Worm (Caenorhabditis elegans) whole organism, young adult: ENCODE data around the gene pals-31.

ENCODE experiments used
- B0019.2 ChIP-seq: fragments of 200-800 bp; sonication (Bioruptor generic); conservative IDR thresholded peaks from 2 replicates; pipeline ENCODE4 v1.3.6; 2022; ENCODE audit warnings: missing genetic modification reagents, missing genetic modification characterization, missing compliant biosample characterization
- B0261.1 ChIP-seq: sonication (generic microtip); optimal IDR thresholded peaks from 2 replicates; lab custom pipeline; 2016; ENCODE audit warnings: mild to moderate bottlenecking, missing genetic modification characterization, moderate library complexity, missing compliant biosample characterization
- F10E7.11 ChIP-seq: sonication (generic microtip); optimal IDR thresholded peaks from 2 replicates; lab custom pipeline; 2017; ENCODE audit warnings: mild to moderate bottlenecking, missing genetic modification characterization, moderate library complexity, missing compliant biosample characterization
- F22D6.2 ChIP-seq: sonication (generic microtip); optimal IDR thresholded peaks from 2 replicates; lab custom pipeline; 2016; ENCODE audit warnings: mild to moderate bottlenecking, missing genetic modification characterization, missing compliant biosample characterization
- F37B4.10 ChIP-seq: fragments of 200-800 bp; sonication (Bioruptor generic); IDR thresholded peaks from 2 replicates; pipeline ENCODE4 v1.3.6; 2022; ENCODE audit warnings: missing genetic modification characterization, missing compliant biosample characterization
- F39B2.1 ChIP-seq: fragments of 200-800 bp; sonication (Bioruptor generic); IDR thresholded peaks from 2 replicates; pipeline ENCODE4 v1.3.6; 2022; ENCODE audit warnings: missing genetic modification reagents, missing genetic modification characterization, missing compliant biosample characterization
- F49E8.2 ChIP-seq: sonication (generic microtip); optimal IDR thresholded peaks from 3 replicates; lab custom pipeline; 2017; ENCODE audit warnings: missing genetic modification characterization, mild to moderate bottlenecking, missing compliant biosample characterization, antibody characterized with exemption, moderate library complexity; ENCODE audit not compliant: insufficient read depth
- F57C9.4 ChIP-seq: sonication (generic microtip); optimal IDR thresholded peaks from 2 replicates; lab custom pipeline; 2017; ENCODE audit warnings: mild to moderate bottlenecking, missing genetic modification characterization, missing compliant biosample characterization
- T07F8.4 ChIP-seq: sonication (generic microtip); optimal IDR thresholded peaks from 2 replicates; lab custom pipeline; 2016; ENCODE audit warnings: mild to moderate bottlenecking, missing genetic modification characterization, moderate library complexity, missing compliant biosample characterization
- Y53G8AR.9 ChIP-seq: fragments of 200-800 bp; sonication (Bioruptor generic); conservative IDR thresholded peaks from 2 replicates; pipeline ENCODE4 v1.3.6; 2022; ENCODE audit warnings: missing genetic modification reagents, missing genetic modification characterization, missing compliant biosample characterization
- Y56A3A.18 ChIP-seq: fragments of 200-800 bp; sonication (Bioruptor generic); IDR thresholded peaks from 2 replicates; pipeline ENCODE4 v1.3.6; 2022; ENCODE audit warnings: missing genetic modification reagents, missing genetic modification characterization, missing compliant biosample characterization
- Y67H2A.10 ChIP-seq: fragments of 200-800 bp; sonication (Bioruptor generic); conservative IDR thresholded peaks from 2 replicates; pipeline ENCODE4 v1.3.6; 2022; ENCODE audit warnings: missing genetic modification reagents, missing genetic modification characterization, missing compliant biosample characterization
- Y79H2A.3 ChIP-seq: fragments of 200-800 bp; sonication (Bioruptor generic); conservative IDR thresholded peaks from 2 replicates; pipeline ENCODE4 v1.3.6; 2022; ENCODE audit warnings: missing genetic modification reagents, missing genetic modification characterization, missing compliant biosample characterization
- ama-1 ChIP-seq, 3 experiments: fragments of 150-350 bp in 1 of 3; sonication (generic microtip) in 2 of 3; optimal IDR thresholded peaks; 2 replicates each; lab custom pipeline; 2014 to 2018; ENCODE audit warnings: missing biosample characterization in 2 of 3, missing genetic modification characterization in 2 of 3, missing genetic modification reagents in 2 of 3
- athp-1 ChIP-seq: sonication (generic microtip); optimal IDR thresholded peaks from 2 replicates; lab custom pipeline; 2017; ENCODE audit warnings: mild to moderate bottlenecking, missing genetic modification characterization, missing compliant biosample characterization
- attf-3 ChIP-seq: fragments of 200-800 bp; sonication (Bioruptor generic); conservative IDR thresholded peaks from 2 replicates; pipeline ENCODE4 v1.3.6; 2022; ENCODE audit warnings: missing genetic modification reagents, missing genetic modification characterization, missing compliant biosample characterization
- bed-2 ChIP-seq: fragments of 200-800 bp; sonication (Bioruptor generic); IDR thresholded peaks from 2 replicates; pipeline ENCODE4 v1.3.6; 2022; ENCODE audit warnings: missing genetic modification reagents, missing genetic modification characterization, missing compliant biosample characterization
- ceh-58 ChIP-seq: fragments of 200-800 bp; sonication (Bioruptor generic); IDR thresholded peaks from 2 replicates; pipeline ENCODE4 v1.3.6; 2022; ENCODE audit warnings: missing genetic modification characterization, missing compliant biosample characterization
- ceh-79 ChIP-seq: sonication (generic microtip); optimal IDR thresholded peaks from 2 replicates; lab custom pipeline; 2017; ENCODE audit warnings: mild to moderate bottlenecking, missing genetic modification characterization, missing compliant biosample characterization
- dpff-1 ChIP-seq: sonication (generic microtip); optimal IDR thresholded peaks from 2 replicates; lab custom pipeline; 2017; ENCODE audit warnings: mild to moderate bottlenecking, missing genetic modification characterization, missing compliant biosample characterization
- egrh-3 ChIP-seq: fragments of 200-800 bp; sonication (Bioruptor generic); IDR thresholded peaks from 2 replicates; pipeline ENCODE4 v1.3.6; 2022; ENCODE audit warnings: missing genetic modification reagents, missing genetic modification characterization, missing compliant biosample characterization
- ekl-4 ChIP-seq: fragments of 200-800 bp; sonication (Bioruptor generic); IDR thresholded peaks from 2 replicates; pipeline ENCODE4 v1.3.6; 2022; ENCODE audit warnings: missing genetic modification reagents, missing genetic modification characterization, missing compliant biosample characterization
- fkh-3 ChIP-seq: sonication (generic microtip); optimal IDR thresholded peaks from 2 replicates; lab custom pipeline; 2016; ENCODE audit warnings: mild to moderate bottlenecking, missing genetic modification characterization, missing compliant biosample characterization
- hmg-1.2 ChIP-seq: fragments of 200-800 bp; sonication (Bioruptor generic); IDR thresholded peaks from 2 replicates; pipeline ENCODE4 v1.3.6; 2022; ENCODE audit warnings: missing genetic modification reagents, missing genetic modification characterization, missing compliant biosample characterization
- let-526 ChIP-seq: fragments of 200-800 bp; sonication (Bioruptor generic); IDR thresholded peaks from 2 replicates; pipeline ENCODE4 v1.3.6; 2022; ENCODE audit warnings: missing genetic modification reagents, missing genetic modification characterization, missing compliant biosample characterization
- madf-10 ChIP-seq: sonication (generic microtip); optimal IDR thresholded peaks from 2 replicates; lab custom pipeline; 2016; ENCODE audit warnings: mild to moderate bottlenecking, missing genetic modification characterization, missing compliant biosample characterization
- madf-3 ChIP-seq: fragments of 200-800 bp; sonication (Bioruptor generic); IDR thresholded peaks from 2 replicates; pipeline ENCODE4 v1.3.6; 2022; ENCODE audit warnings: missing genetic modification reagents, missing genetic modification characterization, missing compliant biosample characterization
- nfya-1 ChIP-seq: sonication (generic microtip); optimal IDR thresholded peaks from 2 replicates; lab custom pipeline; 2017; ENCODE audit warnings: antibody characterized with exemption, missing compliant biosample characterization, missing genetic modification characterization, borderline replicate concordance; ENCODE audit not compliant: insufficient read depth
- nfya-2 ChIP-seq: fragments of 200-800 bp; sonication (Bioruptor generic); IDR thresholded peaks from 2 replicates; pipeline ENCODE4 v1.3.6; 2022; ENCODE audit warnings: missing genetic modification reagents, missing genetic modification characterization, missing compliant biosample characterization
- nhr-80 ChIP-seq: sonication (generic microtip); optimal IDR thresholded peaks from 2 replicates; lab custom pipeline; 2016; ENCODE audit warnings: missing genetic modification characterization, missing compliant biosample characterization
- rpc-1 ChIP-seq, 2 experiments: fragments of 150-350 bp in 1 of 2; sonication (generic microtip) in 1 of 2; optimal IDR thresholded peaks; 2 replicates each; lab custom pipeline; 2014 to 2018; ENCODE audit warnings: missing biosample characterization in 1 of 2, missing genetic modification characterization in 1 of 2, missing genetic modification reagents in 1 of 2, missing genotype in 1 of 2
- sdz-38 ChIP-seq: sonication (generic microtip); optimal IDR thresholded peaks from 2 replicates; lab custom pipeline; 2016; ENCODE audit warnings: missing genotype, missing genetic modification characterization, missing compliant biosample characterization
- sea-2 ChIP-seq: fragments of 200-800 bp; sonication (Bioruptor generic); IDR thresholded peaks from 2 replicates; pipeline ENCODE4 v1.3.6; 2022; ENCODE audit warnings: missing genetic modification characterization, missing compliant biosample characterization
- tbp1 ChIP-seq: fragments of 200-800 bp; sonication (Bioruptor generic); optimal IDR thresholded peaks from 2 replicates; lab custom pipeline; 2018; ENCODE audit warnings: mild to moderate bottlenecking, missing genetic modification characterization, missing compliant biosample characterization
- unc-62 ChIP-seq: fragments of 150-350 bp; optimal IDR thresholded peaks from 2 replicates; lab custom pipeline; 2014; ENCODE audit warnings: missing biosample characterization, missing genetic modification reagents, missing genetic modification characterization
- zfh-2 ChIP-seq: fragments of 200-800 bp; sonication (Bioruptor generic); conservative IDR thresholded peaks from 2 replicates; pipeline ENCODE4 v1.3.6; 2022; ENCODE audit warnings: missing genetic modification reagents, missing genetic modification characterization, missing compliant biosample characterization
- zim-3 ChIP-seq: sonication (generic microtip); optimal IDR thresholded peaks from 2 replicates; lab custom pipeline; 2017; ENCODE audit warnings: mild to moderate bottlenecking, missing genetic modification characterization, moderate library complexity, missing compliant biosample characterization

The pals-31 gene

DNA sequence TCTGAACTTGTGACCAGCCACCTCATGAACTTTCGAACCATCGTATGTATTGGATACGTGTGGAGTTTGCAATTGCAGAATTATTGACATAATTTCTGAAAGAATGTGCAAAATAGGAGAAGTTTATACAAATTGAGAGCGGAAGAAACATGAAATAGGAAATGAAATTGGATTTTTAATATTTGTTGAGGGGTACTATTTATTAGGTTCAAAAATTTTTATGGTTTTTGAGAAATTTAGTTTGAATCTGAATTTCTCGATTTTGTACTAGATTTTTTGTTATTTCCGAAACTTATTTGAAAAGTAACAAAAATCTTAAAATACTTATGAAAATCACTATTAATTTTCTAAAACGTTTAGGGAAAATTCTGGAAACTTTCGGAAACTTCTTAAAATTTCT lies 7.9 kb upstream of the pals-31 start, which contains the start of gene F48G7.9:
F48G7.9 (minus strand) TSS at position 101 of the 400 bp plus-strand sequence.
- TF ChIP-seq egrh-3 (GFP tag; lab: Robert Waterston, UW) (no peak), T07F8.4 (tag; lab: Kevin White, UChicago) (no peak), let-526 (GFP tag; lab: Robert Waterston, UW) (no peak), F39B2.1 (no peak), nfya-2 (GFP tag; lab: Robert Waterston, UW) (no peak), ekl-4 (GFP tag; lab: Robert Waterston, UW) (no peak), rpc-1 (optimal IDR thresholded peaks at IDR 0.05; lab: Kevin White, UChicago) (no peak), rpc-1 (tag; optimal IDR thresholded peaks at IDR 0.05; lab: Kevin White, UChicago) (no peak), F37B4.10 (no peak), hmg-1.2 (no peak), sdz-38 (tag; lab: Kevin White, UChicago) (no peak), athp-1 (tag; lab: Kevin White, UChicago) (no peak), F10E7.11 (tag; lab: Kevin White, UChicago) (no peak), Y53G8AR.9 (GFP tag; lab: Robert Waterston, UW) (no peak), ceh-58 (GFP tag; lab: Robert Waterston, UW) (no peak), sea-2 (no peak), dpff-1 (tag; lab: Kevin White, UChicago) (no peak), ama-1 (optimal IDR thresholded peaks at IDR 0.05; lab: Kevin White, UChicago) (no peak), ama-1 (GFP tag; optimal IDR thresholded peaks at IDR 0.05; lab: Kevin White, UChicago) (no peak), zim-3 (tag; lab: Kevin White, UChicago) (no peak), Y67H2A.10 (GFP tag; lab: Robert Waterston, UW) (no peak), F22D6.2 (tag; lab: Kevin White, UChicago) (no peak)
- TF ChIP-seq, all 124 proteins: peak for 0

DNA sequence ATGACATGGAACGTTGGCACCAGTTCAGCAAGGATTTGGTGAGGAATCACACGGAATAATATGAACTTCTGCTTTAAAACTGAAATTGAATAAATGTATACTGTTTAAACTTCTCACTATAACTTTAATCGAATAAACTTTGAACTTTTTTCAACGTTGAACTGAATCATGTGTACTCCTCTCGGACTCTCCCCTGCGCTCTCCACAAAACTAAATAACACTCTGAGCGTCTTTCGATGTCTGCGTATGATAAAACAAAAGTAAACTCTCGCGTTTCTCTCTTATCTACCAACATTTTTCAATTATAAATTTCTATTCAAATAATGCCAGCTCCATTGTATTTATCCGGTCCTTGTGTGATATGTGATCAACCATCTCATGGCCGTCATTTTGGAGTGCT lies 4.5 kb upstream of the pals-31 start:
- TF ChIP-seq unc-62, result no peak
- TF ChIP-seq Y56A3A.18, result no peak
- TF ChIP-seq madf-3 (GFP tag; lab: Robert Waterston, UW), result no peak
- TF ChIP-seq egrh-3 (GFP tag; lab: Robert Waterston, UW), result no peak
- no peak for TF ChIP-seq fkh-3
- TF ChIP-seq nfya-1, result no peak
- TF ChIP-seq tbp1 (GFP tag; lab: Kevin White, UChicago), result no peak
- TF ChIP-seq madf-10 (tag; lab: Kevin White, UChicago), result no peak
- TF ChIP-seq B0261.1, result no peak
- no peak for TF ChIP-seq F49E8.2 (tag; lab: Kevin White, UChicago)
- no peak for TF ChIP-seq ceh-79 (tag; lab: Kevin White, UChicago)

DNA sequence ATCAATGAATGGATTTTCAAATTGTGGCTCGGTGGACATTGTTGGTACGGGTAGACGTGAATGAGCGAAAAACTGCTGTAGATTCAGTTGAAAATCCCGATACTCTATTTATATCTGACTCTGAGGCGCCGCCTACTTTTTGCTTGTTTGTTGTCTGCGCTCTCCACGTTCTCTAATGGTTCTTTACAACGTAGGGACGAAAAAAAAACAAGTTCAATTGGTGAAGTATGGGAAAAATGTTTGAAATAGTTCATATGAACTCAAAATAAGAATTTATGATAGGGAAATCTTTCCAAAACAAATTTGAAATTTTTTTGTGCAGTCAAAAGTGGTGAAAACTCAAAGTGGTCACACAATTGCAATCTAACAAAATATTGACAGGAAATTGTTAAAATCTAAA lies 1.5 kb upstream of the pals-31 start, which contains the start of gene F48G7.10:
F48G7.10 (minus strand) TSS at position 101 of the 400 bp plus-strand sequence.
- TF ChIP-seq nhr-80 (tag; lab: Kevin White, UChicago) (no peak), Y79H2A.3 (GFP tag; lab: Robert Waterston, UW) (no peak), B0019.2 (GFP tag; lab: Robert Waterston, UW) (no peak), attf-3 (GFP tag; lab: Robert Waterston, UW) (no peak), F57C9.4 (no peak), zfh-2 (GFP tag; lab: Robert Waterston, UW) (no peak), Y53G8AR.9 (GFP tag; lab: Robert Waterston, UW) (no peak), tbp1 (GFP tag; lab: Kevin White, UChicago) (no peak), bed-2 (no peak)
